Fruit fly (Drosophila melanogaster): ENCODE data around the gene CG43085.

CG43085 gene

dm6 chr3L:17657728-17658379 lies 11.3 kb upstream of the CG43085 start:
- peak in 1 of 2 experiments; percentile 42 for TF ChIP-seq EcR (GFP tag; optimal IDR thresholded peaks at IDR 0.05)
- TF ChIP-seq Dll (optimal IDR thresholded peaks at IDR 0.05), result no peak

- TF ChIP-seq usp (GFP tag; optimal IDR thresholded peaks at IDR 0.05) (no peak), CG8478 (optimal IDR thresholded peaks at IDR 0.05) (no peak), psq (optimal IDR thresholded peaks at IDR 0.05) (no peak), Dll (optimal IDR thresholded peaks at IDR 0.05) (no peak), pan (optimal IDR thresholded peaks at IDR 0.05) (no peak), EcR (GFP tag; optimal IDR thresholded peaks at IDR 0.05) (no peak)
Observed at dm6 chr3L:17656716-17657395, 10.3 kb upstream of the CG43085 start.

- TF ChIP-seq EcR (GFP tag; optimal IDR thresholded peaks at IDR 0.05) (no peak), psq (optimal IDR thresholded peaks at IDR 0.05) (no peak), usp (GFP tag; optimal IDR thresholded peaks at IDR 0.05) (no peak), Dll (optimal IDR thresholded peaks at IDR 0.05) (no peak), pan (optimal IDR thresholded peaks at IDR 0.05) (no peak), CG8478 (optimal IDR thresholded peaks at IDR 0.05) (no peak)
Observed at dm6 chr3L:17655837-17656308, 9.3 kb upstream of the CG43085 start.

- TF ChIP-seq pan (optimal IDR thresholded peaks at IDR 0.05), result no peak
- TF ChIP-seq Dll (optimal IDR thresholded peaks at IDR 0.05), result no peak
- TF ChIP-seq CG8478 (optimal IDR thresholded peaks at IDR 0.05), result no peak
- no peak for TF ChIP-seq psq (optimal IDR thresholded peaks at IDR 0.05)
- no peak for TF ChIP-seq usp (GFP tag; optimal IDR thresholded peaks at IDR 0.05)
- no peak for TF ChIP-seq EcR (GFP tag; optimal IDR thresholded peaks at IDR 0.05)
Observed at dm6 chr3L:17654668-17655050, 8.1 kb upstream of the CG43085 start.

dm6 chr3L:17653701-17654667 lies 7.4 kb upstream of the CG43085 start, which contains the start of the genes Krn, Ndfip and CG7484:
Krn (minus strand) TSS chr3L:17654280.
Ndfip (minus strand) TSS chr3L:17654280.
CG7484 (plus strand) TSS chr3L:17654617.
- TF ChIP-seq Dll (optimal IDR thresholded peaks at IDR 0.05) (no peak), pan (optimal IDR thresholded peaks at IDR 0.05) (peak; percentile 0), usp (GFP tag; optimal IDR thresholded peaks at IDR 0.05) (no peak)

dm6 chr3L:17652878-17653700 lies 6.6 kb upstream of the CG43085 start:
- TF ChIP-seq psq (optimal IDR thresholded peaks at IDR 0.05) (no peak), CG8478 (optimal IDR thresholded peaks at IDR 0.05) (no peak), EcR (GFP tag; optimal IDR thresholded peaks at IDR 0.05) (peak in 1 of 2 experiments; percentile 45)

dm6 chr3L:17651717-17652651 lies 5.4 kb upstream of the CG43085 start:
- no peak for TF ChIP-seq usp (GFP tag; optimal IDR thresholded peaks at IDR 0.05)
- no peak for TF ChIP-seq EcR (GFP tag; optimal IDR thresholded peaks at IDR 0.05)
- no peak for TF ChIP-seq pan (optimal IDR thresholded peaks at IDR 0.05)
- TF ChIP-seq Dll (optimal IDR thresholded peaks at IDR 0.05), result no peak
- TF ChIP-seq psq (optimal IDR thresholded peaks at IDR 0.05), result no peak
- TF ChIP-seq CG8478 (optimal IDR thresholded peaks at IDR 0.05), result no peak

dm6 chr3L:17647543-17647942 lies 1.0 kb upstream of the CG43085 start:
- TF ChIP-seq EcR (GFP tag; optimal IDR thresholded peaks at IDR 0.05) (no peak), Dll (optimal IDR thresholded peaks at IDR 0.05) (no peak), usp (GFP tag; optimal IDR thresholded peaks at IDR 0.05) (no peak), psq (optimal IDR thresholded peaks at IDR 0.05) (no peak), CG8478 (optimal IDR thresholded peaks at IDR 0.05) (no peak), pan (optimal IDR thresholded peaks at IDR 0.05) (no peak)

dm6 chr3L:17644906-17645244 lies 1.7 kb downstream of the CG43085 start, which contains the start of gene Pep:
Pep (minus strand) TSS chr3L:17645036.
- no peak for TF ChIP-seq psq (optimal IDR thresholded peaks at IDR 0.05)
- no peak for TF ChIP-seq Dll (optimal IDR thresholded peaks at IDR 0.05)
- no peak for TF ChIP-seq usp (GFP tag; optimal IDR thresholded peaks at IDR 0.05)
- TF ChIP-seq EcR (GFP tag; optimal IDR thresholded peaks at IDR 0.05), result no peak
- no peak for TF ChIP-seq pan (optimal IDR thresholded peaks at IDR 0.05)
- no peak for TF ChIP-seq CG8478 (optimal IDR thresholded peaks at IDR 0.05)

Data from whole organism.